Fruit fly (Drosophila melanogaster) whole organism, pupa: ENCODE measurements around the gene CG18649.

Experiments used
- CG10348 ChIP-seq: fragments of 200-800 bp; sonication (Bioruptor generic); IDR thresholded peaks from 2 replicates; pipeline ENCODE4 v1.3.6; 2022; ENCODE audit warnings: missing biosample characterization, missing genetic modification characterization
- CG12605 ChIP-seq: fragments of 200-800 bp; sonication (Bioruptor generic); IDR thresholded peaks from 2 replicates; pipeline ENCODE4 v1.3.6; 2022; ENCODE audit warnings: missing biosample characterization, missing genetic modification characterization
- CG13204 ChIP-seq: fragments of 200-800 bp; sonication (Bioruptor generic); optimal IDR thresholded peaks from 2 replicates; lab custom pipeline; 2018; ENCODE audit warnings: missing biosample characterization, mild to moderate bottlenecking, missing genetic modification characterization, moderate library complexity
- CG14655 ChIP-seq: fragments of 200-800 bp; sonication (Bioruptor generic); optimal IDR thresholded peaks from 3 replicates; lab custom pipeline; 2017; ENCODE audit warnings: mild to moderate bottlenecking, missing biosample characterization, missing genetic modification reagents, missing genetic modification characterization
- CG15710 ChIP-seq: fragments of 200-800 bp; sonication (Bioruptor generic); optimal IDR thresholded peaks from 2 replicates; lab custom pipeline; 2018; ENCODE audit warnings: missing biosample characterization, mild to moderate bottlenecking, missing genetic modification characterization, moderate library complexity
- CG17806 ChIP-seq: fragments of 200-800 bp; sonication (Bioruptor generic); optimal IDR thresholded peaks from 2 replicates; lab custom pipeline; 2018; ENCODE audit warnings: missing biosample characterization, mild to moderate bottlenecking, missing genetic modification characterization, moderate library complexity
- CG32121 ChIP-seq: fragments of 200-800 bp; sonication (Bioruptor generic); IDR thresholded peaks from 2 replicates; pipeline ENCODE4 v1.3.6; 2022; ENCODE audit warnings: missing biosample characterization, missing genetic modification characterization
- CG34367 ChIP-seq: fragments of 200-800 bp; sonication (Bioruptor generic); optimal IDR thresholded peaks from 2 replicates; lab custom pipeline; 2018; ENCODE audit warnings: missing biosample characterization, mild to moderate bottlenecking, missing genetic modification characterization
- CG4496 ChIP-seq: fragments of 200-800 bp; sonication (Bioruptor generic); IDR thresholded peaks from 3 replicates; pipeline ENCODE4 v1.3.6; 2022; ENCODE audit warnings: missing biosample characterization, missing genetic modification characterization
- CG8159 ChIP-seq: fragments of 200-800 bp; sonication (Bioruptor generic); optimal IDR thresholded peaks from 3 replicates; lab custom pipeline; 2018; ENCODE audit warnings: missing biosample characterization, mild to moderate bottlenecking, missing genetic modification characterization, moderate library complexity
- CG8301 ChIP-seq: fragments of 200-800 bp; sonication (Bioruptor generic); optimal IDR thresholded peaks from 2 replicates; lab custom pipeline; 2018; ENCODE audit warnings: missing biosample characterization, mild to moderate bottlenecking, missing genetic modification characterization
- CG9948 ChIP-seq: fragments of 200-800 bp; sonication (Bioruptor generic); optimal IDR thresholded peaks from 2 replicates; lab custom pipeline; 2018; ENCODE audit warnings: missing biosample characterization, mild to moderate bottlenecking, missing genetic modification characterization, moderate library complexity
- D1 ChIP-seq: fragments of 200-800 bp; sonication (Bioruptor generic); optimal IDR thresholded peaks from 2 replicates; lab custom pipeline; 2018; ENCODE audit warnings: missing biosample characterization, mild to moderate bottlenecking, missing genetic modification characterization, moderate library complexity
- EcR ChIP-seq: fragments of 200-800 bp; sonication (Bioruptor generic); optimal IDR thresholded peaks from 3 replicates; lab custom pipeline; 2019; ENCODE audit warnings: missing biosample characterization, missing genetic modification characterization, mild to moderate bottlenecking, moderate library complexity, missing genetic modification reagents
- Ets98B ChIP-seq: fragments of 200-800 bp; sonication (Bioruptor generic); IDR thresholded peaks from 2 replicates; pipeline ENCODE4 v1.3.6; 2022; ENCODE audit warnings: missing biosample characterization, missing genetic modification characterization
- Pif1A ChIP-seq: fragments of 200-800 bp; sonication (Bioruptor generic); optimal IDR thresholded peaks from 3 replicates; lab custom pipeline; 2016; ENCODE audit warnings: missing biosample characterization, missing genetic modification characterization
- Pif1B ChIP-seq: fragments of 200-800 bp; sonication (Bioruptor generic); optimal IDR thresholded peaks from 3 replicates; lab custom pipeline; 2016; ENCODE audit warnings: missing biosample characterization, missing genetic modification characterization
- Snoo ChIP-seq: fragments of 200-800 bp; sonication (Bioruptor generic); optimal IDR thresholded peaks from 3 replicates; lab custom pipeline; 2017; ENCODE audit warnings: missing biosample characterization, mild to moderate bottlenecking, missing genetic modification characterization, inconsistent platforms
- fd96Ca ChIP-seq: fragments of 200-800 bp; sonication (Bioruptor generic); IDR thresholded peaks from 3 replicates; pipeline ENCODE4 v1.3.6; 2022; ENCODE audit warnings: missing biosample characterization, missing genetic modification characterization
- gl ChIP-seq: fragments of 200-800 bp; sonication (Bioruptor generic); optimal IDR thresholded peaks from 2 replicates; lab custom pipeline; 2018; ENCODE audit warnings: missing biosample characterization, mild to moderate bottlenecking, missing genetic modification characterization
- rn ChIP-seq: fragments of 200-800 bp; sonication (Bioruptor generic); IDR thresholded peaks from 2 replicates; pipeline ENCODE4 v1.3.6; 2022; ENCODE audit warnings: missing biosample characterization, missing genetic modification characterization

The CG18649 gene

DNA sequence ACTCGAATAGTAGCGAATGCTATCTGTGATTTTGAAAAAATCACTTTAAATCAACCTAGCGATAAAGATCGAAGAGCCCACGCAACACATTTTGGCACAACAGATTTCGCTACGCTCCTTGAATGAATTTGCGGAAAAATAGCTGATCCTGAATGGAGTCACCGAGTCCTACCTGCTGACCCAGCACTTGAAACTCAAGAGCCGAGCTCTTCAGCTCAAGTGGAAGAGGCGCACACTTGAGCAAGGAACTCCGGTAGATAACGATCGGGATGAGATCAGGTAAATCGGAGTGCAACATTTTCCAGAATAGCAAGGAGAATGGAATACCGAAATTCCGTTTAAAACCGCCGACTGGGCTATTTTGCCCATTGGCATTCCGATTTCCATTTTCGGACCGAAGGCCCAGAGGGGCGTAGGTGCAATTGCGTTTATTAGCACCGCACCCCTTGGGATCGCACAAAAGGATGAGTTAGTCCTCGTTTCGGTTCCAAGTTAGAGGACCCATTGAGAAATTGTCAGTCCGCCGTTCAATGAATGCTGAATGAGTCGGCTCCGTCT lies 13.5 kb downstream of the CG18649 start:
- TF ChIP-seq EcR (no peak), CG4496 (no peak), CG14655 (GFP tag; lab: Kevin White, UChicago) (no peak), gl (tag; lab: Kevin White, UChicago) (no peak), fd96Ca (GFP tag; lab: Robert Waterston, UW) (no peak), CG13204 (no peak), Pif1A (GFP tag; lab: Kevin White, UChicago) (no peak), Ets98B (GFP tag; lab: Robert Waterston, UW) (no peak), CG32121 (GFP tag; lab: Robert Waterston, UW) (no peak), CG8159 (tag; lab: Kevin White, UChicago) (no peak), Snoo (tag; lab: Kevin White, UChicago) (no peak), CG34367 (tag; lab: Kevin White, UChicago) (no peak), CG9948 (tag; lab: Kevin White, UChicago) (no peak)

DNA sequence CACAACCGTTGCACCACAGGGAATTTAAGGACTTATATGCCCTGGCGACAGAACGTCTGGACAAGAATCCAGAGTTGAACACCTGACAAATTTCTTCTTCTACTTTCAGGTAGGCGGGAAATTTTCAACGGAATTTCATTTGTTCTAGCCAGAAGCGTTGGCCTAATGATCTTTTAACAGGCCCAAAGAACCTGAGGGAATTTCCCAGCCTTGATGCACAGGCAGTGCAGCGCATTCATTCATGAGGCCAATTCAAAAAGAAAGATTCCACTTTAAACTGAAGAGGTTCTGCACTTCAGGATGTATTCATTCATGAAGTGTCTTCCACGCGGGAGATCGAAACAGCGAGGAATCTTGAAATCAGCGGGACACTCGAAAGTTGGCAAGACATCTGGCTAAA lies 14.4 kb downstream of the CG18649 start:
- TF ChIP-seq CG4496 (no peak), CG17806 (tag; lab: Kevin White, UChicago) (no peak), CG12605 (GFP tag; lab: Robert Waterston, UW) (no peak), CG14655 (GFP tag; lab: Kevin White, UChicago) (no peak), Snoo (tag; lab: Kevin White, UChicago) (no peak), Pif1A (GFP tag; lab: Kevin White, UChicago) (no peak), CG9948 (tag; lab: Kevin White, UChicago) (no peak), D1 (no peak), CG8301 (tag; lab: Kevin White, UChicago) (no peak), CG10348 (no peak), fd96Ca (GFP tag; lab: Robert Waterston, UW) (no peak), EcR (no peak), CG13204 (no peak), CG8159 (tag; lab: Kevin White, UChicago) (no peak), CG34367 (tag; lab: Kevin White, UChicago) (no peak), CG15710 (no peak), Pif1B (GFP tag; lab: Kevin White, UChicago) (no peak), gl (tag; lab: Kevin White, UChicago) (no peak), Ets98B (GFP tag; lab: Robert Waterston, UW) (no peak)

DNA sequence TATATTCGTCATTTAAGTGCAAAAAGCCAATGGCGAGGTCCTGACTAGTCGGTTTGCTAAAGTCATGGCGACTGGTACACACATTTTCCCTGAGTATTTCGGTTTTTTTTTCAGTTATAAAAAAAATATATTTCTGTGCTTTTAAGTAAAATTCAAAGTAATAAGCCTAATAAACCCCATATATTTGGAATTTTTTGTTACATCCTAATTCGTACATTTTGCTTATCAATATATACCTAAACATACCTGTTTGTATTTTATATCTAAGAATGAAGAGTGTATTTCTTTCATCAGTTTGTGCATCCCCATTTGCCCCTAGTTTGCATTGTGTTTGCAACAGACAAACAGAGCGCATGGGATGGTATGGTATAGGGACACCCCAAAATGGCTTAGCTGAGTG lies 18.4 kb downstream of the CG18649 start:
- TF ChIP-seq CG8159 (tag; lab: Kevin White, UChicago): peak; percentile 41
- TF ChIP-seq CG14655 (GFP tag; lab: Kevin White, UChicago): peak; percentile 31
- no peak for TF ChIP-seq CG13204
- peak; percentile 5 for TF ChIP-seq Pif1A (GFP tag; lab: Kevin White, UChicago)
- TF ChIP-seq EcR: no peak
- TF ChIP-seq CG17806 (tag; lab: Kevin White, UChicago): no peak
- TF ChIP-seq CG15710: no peak
- TF ChIP-seq, all 21 proteins: peak for 3

dm6 chr3L:15034714-15035076 lies 19.2 kb downstream of the CG18649 start:
- TF ChIP-seq CG10348 (no peak), CG4496 (no peak), rn (no peak), EcR (no peak), gl (tag; lab: Kevin White, UChicago) (no peak), Snoo (tag; lab: Kevin White, UChicago) (no peak), Pif1A (GFP tag; lab: Kevin White, UChicago) (no peak), D1 (no peak), CG14655 (GFP tag; lab: Kevin White, UChicago) (no peak), CG8301 (tag; lab: Kevin White, UChicago) (no peak), CG13204 (no peak), CG34367 (tag; lab: Kevin White, UChicago) (no peak), fd96Ca (GFP tag; lab: Robert Waterston, UW) (no peak)

DNA sequence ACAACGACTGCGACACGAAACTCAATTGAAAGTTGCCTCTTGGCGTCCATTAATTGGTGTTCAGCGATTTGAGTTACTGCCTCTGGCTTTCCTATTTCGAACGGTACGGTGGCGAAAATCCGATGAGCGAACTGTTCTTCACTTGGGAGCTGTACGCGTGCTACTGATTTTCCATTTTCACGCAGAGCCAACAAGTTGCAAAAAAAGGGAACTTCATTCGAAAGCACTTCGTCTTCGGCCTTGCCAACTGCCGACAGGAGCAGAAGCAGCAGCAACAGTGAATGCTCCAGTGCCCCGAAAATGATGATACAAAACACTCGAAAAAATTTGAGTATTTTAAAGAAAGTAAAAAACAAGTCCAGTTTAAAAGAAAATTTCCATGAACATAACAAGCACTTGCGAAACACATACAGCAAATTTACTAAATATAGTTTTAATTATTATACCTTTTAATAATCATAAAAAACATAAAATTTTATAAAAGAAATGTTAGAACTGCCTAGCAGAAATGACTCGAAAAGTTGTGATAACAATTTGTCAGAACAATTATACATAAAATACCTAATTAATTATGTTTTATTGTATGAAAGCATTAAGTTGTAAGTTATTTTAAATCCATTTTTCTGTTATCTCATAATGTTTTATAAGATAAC lies 19.7 kb downstream of the CG18649 start:
- TF ChIP-seq rn (no peak), CG10348 (no peak), CG17806 (tag; lab: Kevin White, UChicago) (no peak), D1 (no peak), EcR (no peak), CG4496 (no peak), Pif1B (GFP tag; lab: Kevin White, UChicago) (no peak), CG15710 (peak; percentile 25), CG13204 (no peak), Ets98B (GFP tag; lab: Robert Waterston, UW) (no peak), CG8301 (tag; lab: Kevin White, UChicago) (no peak), CG14655 (GFP tag; lab: Kevin White, UChicago) (peak; percentile 19), CG8159 (tag; lab: Kevin White, UChicago) (peak; percentile 51)

dm6 chr3L:15031773-15032172 lies 22.2 kb downstream of the CG18649 start:
- TF ChIP-seq Snoo (tag; lab: Kevin White, UChicago) (no peak), CG8301 (tag; lab: Kevin White, UChicago) (no peak), CG13204 (no peak)
